Fruit fly (Drosophila melanogaster) Kc167 (cell line): Measurements from ENCODE around the gene Dop1R2.

Experiments used
- Myc ChIP-seq: fragments of >200 bp; optimal IDR thresholded peaks from 2 replicates; lab custom pipeline; 2017; ENCODE audit warnings: missing external identifiers
- Sin3A ChIP-seq: fragments of >200 bp; optimal IDR thresholded peaks from 2 replicates; lab custom pipeline; 2018; ENCODE audit warnings: missing external identifiers
- h ChIP-seq: fragments of >200 bp; optimal IDR thresholded peaks from 3 replicates; lab custom pipeline; 2018; ENCODE audit warnings: missing external identifiers
- insv ChIP-seq: fragments of >200 bp; optimal IDR thresholded peaks from 3 replicates; lab custom pipeline; 2018; ENCODE audit warnings: missing external identifiers
- psq ChIP-seq: fragments of >200 bp; optimal IDR thresholded peaks from 2 replicates; lab custom pipeline; 2017; ENCODE audit warnings: missing external identifiers
- ttk ChIP-seq: sonication (Bioruptor generic); optimal IDR thresholded peaks from 2 replicates; lab custom pipeline; 2017; ENCODE audit warnings: missing external identifiers

Dop1R2 gene

dm6 chr3R:29664183-29664829 is 4.5 kb upstream of the Dop1R2 start, which contains the start of gene ppk21:
Gene ppk21, plus strand, starts transcription at chr3R:29664779.
- no peak for TF ChIP-seq Myc (lab: Kevin White, UChicago)
- TF ChIP-seq h (lab: Kevin White, UChicago): no peak
- no peak for TF ChIP-seq Sin3A (lab: Kevin White, UChicago)
- no peak for TF ChIP-seq psq
- no peak for TF ChIP-seq insv
- no peak for TF ChIP-seq ttk (lab: Kevin White, UChicago)

- TF ChIP-seq Myc (lab: Kevin White, UChicago): no peak
- no peak for TF ChIP-seq ttk (lab: Kevin White, UChicago)
- TF ChIP-seq Sin3A (lab: Kevin White, UChicago): no peak
- TF ChIP-seq insv: no peak
- TF ChIP-seq psq: no peak
- no peak for TF ChIP-seq h (lab: Kevin White, UChicago)
These were observed 8.3 kb downstream of the Dop1R2 start for dm6 chr3R:29651488-29651887.

- TF ChIP-seq h (lab: Kevin White, UChicago) (no peak), Sin3A (lab: Kevin White, UChicago) (no peak)
These were observed 33.9 kb downstream of the Dop1R2 start for dm6 chr3R:29625883-29626282.

dm6 chr3R:29620712-29621479 is 38.9 kb downstream of the Dop1R2 start:
- TF ChIP-seq h (lab: Kevin White, UChicago): no peak
- no peak for TF ChIP-seq ttk (lab: Kevin White, UChicago)
- no peak for TF ChIP-seq psq
- no peak for TF ChIP-seq Myc (lab: Kevin White, UChicago)
- no peak for TF ChIP-seq insv
- no peak for TF ChIP-seq Sin3A (lab: Kevin White, UChicago)

- TF ChIP-seq Myc (lab: Kevin White, UChicago) (no peak), insv (no peak), ttk (lab: Kevin White, UChicago) (no peak), h (lab: Kevin White, UChicago) (no peak), psq (no peak), Sin3A (lab: Kevin White, UChicago) (no peak)
These were observed 41.1 kb downstream of the Dop1R2 start, which contains the start of gene CG1907 for dm6 chr3R:29618515-29619157. Gene CG1907, plus strand, starts transcription at chr3R:29619065.

- TF ChIP-seq h (lab: Kevin White, UChicago): no peak
- TF ChIP-seq psq: no peak
- no peak for TF ChIP-seq insv
- TF ChIP-seq ttk (lab: Kevin White, UChicago): no peak
- TF ChIP-seq Sin3A (lab: Kevin White, UChicago): no peak
- no peak for TF ChIP-seq Myc (lab: Kevin White, UChicago)
These were observed 42.0 kb downstream of the Dop1R2 start for dm6 chr3R:29617709-29618212.

dm6 chr3R:29617197-29617596 is 42.6 kb downstream of the Dop1R2 start:
- TF ChIP-seq psq: no peak
- TF ChIP-seq insv: no peak
- no peak for TF ChIP-seq h (lab: Kevin White, UChicago)
- TF ChIP-seq Myc (lab: Kevin White, UChicago): no peak
- no peak for TF ChIP-seq ttk (lab: Kevin White, UChicago)
- no peak for TF ChIP-seq Sin3A (lab: Kevin White, UChicago)

dm6 chr3R:29610958-29611357 is 48.8 kb downstream of the Dop1R2 start:
- no peak for TF ChIP-seq insv
- TF ChIP-seq h (lab: Kevin White, UChicago): no peak
- TF ChIP-seq psq: no peak
- TF ChIP-seq Sin3A (lab: Kevin White, UChicago): no peak
- TF ChIP-seq ttk (lab: Kevin White, UChicago): no peak

dm6 chr3R:29608177-29608576 is 51.6 kb downstream of the Dop1R2 start, which contains the start of gene Diedel2:
Gene Diedel2, plus strand, starts transcription at chr3R:29608477.
- TF ChIP-seq psq (no peak), ttk (lab: Kevin White, UChicago) (no peak)

- TF ChIP-seq insv (no peak), ttk (lab: Kevin White, UChicago) (no peak), psq (no peak), h (lab: Kevin White, UChicago) (no peak), Sin3A (lab: Kevin White, UChicago) (no peak), Myc (lab: Kevin White, UChicago) (no peak)
These were observed 59.0 kb downstream of the Dop1R2 start, which contains the start of gene CG7568 for dm6 chr3R:29600762-29601161. Gene CG7568, minus strand, starts transcription at chr3R:29600862.

- TF ChIP-seq ttk (lab: Kevin White, UChicago) (no peak), h (lab: Kevin White, UChicago) (no peak), insv (no peak), Sin3A (lab: Kevin White, UChicago) (no peak), Myc (lab: Kevin White, UChicago) (no peak), psq (no peak)
These were observed 67.5 kb downstream of the Dop1R2 start for dm6 chr3R:29592139-29592814.
